Fruit fly (Drosophila melanogaster) S2 (cell line): ENCODE data around the gene TwdlY.

Source experiments
- CG8478 ChIP-seq: fragments of >200 bp; optimal IDR thresholded peaks from 2 replicates; lab custom pipeline; 2018
- CTCF ChIP-seq, 2 experiments: fragments of >200 bp; optimal IDR thresholded peaks; 2 replicates each; lab custom pipeline; 2018

DNA sequence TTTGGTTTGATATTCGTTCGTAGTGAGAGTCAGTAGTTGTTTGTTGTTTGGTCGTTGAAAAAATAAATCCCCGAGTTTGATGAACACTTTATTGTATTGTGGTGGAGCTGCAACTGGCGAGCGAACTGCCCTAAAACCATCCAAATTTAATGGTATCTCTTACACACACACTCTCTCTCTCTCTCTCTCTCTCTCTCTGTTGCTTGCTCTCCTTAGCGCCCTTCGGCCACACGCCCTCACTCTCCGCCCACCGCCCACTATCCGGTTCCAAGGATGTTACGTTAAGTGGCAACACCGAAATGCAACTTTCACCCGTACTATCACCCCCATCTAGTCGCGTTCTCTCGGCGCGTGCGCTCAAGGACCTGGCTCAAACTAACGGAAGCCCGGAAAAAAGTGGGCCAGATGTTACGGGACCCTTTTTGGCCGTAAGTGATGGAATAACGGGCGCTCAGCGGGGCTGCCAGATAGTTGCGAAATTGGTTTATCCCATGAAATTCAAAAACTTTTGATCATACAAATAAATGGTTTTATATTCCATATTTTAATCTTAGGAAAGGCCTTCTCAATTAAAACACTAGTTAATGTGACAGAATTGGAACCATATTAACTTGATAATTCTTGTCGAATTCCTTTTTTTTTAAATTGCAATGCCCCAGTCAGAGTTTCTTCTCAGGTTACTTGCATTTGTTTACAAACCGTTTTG is 47.2 kb upstream of the TwdlY start:
- TF ChIP-seq CG8478 (no peak), CTCF (optimal IDR thresholded peaks at IDR 0.05; lab: Kevin White, UChicago) (no peak)
